Fruit fly (Drosophila melanogaster) whole organism, embryonic: ENCODE data around the gene Mbs.

Experiments
- Abd-B ChIP-seq: fragments of 200-800 bp; sonication (Bioruptor generic); optimal IDR thresholded peaks from 2 replicates; lab custom pipeline; 2018; ENCODE audit warnings: missing biosample characterization, mild to moderate bottlenecking, missing genetic modification characterization, moderate library complexity
- Atf3 ChIP-seq: fragments of 200-800 bp; sonication (Bioruptor generic); optimal IDR thresholded peaks from 3 replicates; lab custom pipeline; 2016; ENCODE audit warnings: missing biosample characterization, missing genetic modification characterization
- C15 ChIP-seq: fragments of 200-800 bp; sonication (Bioruptor generic); IDR thresholded peaks from 3 replicates; pipeline ENCODE4 v1.3.6; 2022; ENCODE audit warnings: missing biosample characterization, missing genetic modification characterization
- CG10431 ChIP-seq: fragments of 200-800 bp; sonication (Bioruptor generic); optimal IDR thresholded peaks from 3 replicates; lab custom pipeline; 2018; ENCODE audit warnings: missing biosample characterization, mild to moderate bottlenecking, missing genetic modification characterization
- CG10979 ChIP-seq: fragments of 200-800 bp; sonication (Bioruptor generic); optimal IDR thresholded peaks from 2 replicates; lab custom pipeline; 2018; ENCODE audit warnings: missing biosample characterization, mild to moderate bottlenecking, missing genetic modification characterization, moderate library complexity
- CG11695 ChIP-seq: fragments of 200-800 bp; sonication (Bioruptor generic); IDR thresholded peaks from 3 replicates; pipeline ENCODE4 v1.3.6; 2022; ENCODE audit warnings: missing biosample characterization, missing genetic modification characterization
- CG14441 ChIP-seq: fragments of 200-800 bp; sonication (Bioruptor generic); IDR thresholded peaks from 2 replicates; pipeline ENCODE4 v1.3.6; 2022; ENCODE audit warnings: missing biosample characterization, missing genetic modification characterization
- CG15479 ChIP-seq: fragments of 200-800 bp; sonication (Bioruptor generic); optimal IDR thresholded peaks from 3 replicates; lab custom pipeline; 2019; ENCODE audit warnings: missing biosample characterization, mild to moderate bottlenecking, missing genetic modification characterization, moderate library complexity
- CG17385 ChIP-seq: fragments of 200-800 bp; sonication (Bioruptor generic); optimal IDR thresholded peaks from 3 replicates; lab custom pipeline; 2018; ENCODE audit warnings: missing biosample characterization, mild to moderate bottlenecking, missing genetic modification characterization
- CG17612 ChIP-seq: fragments of 200-800 bp; sonication (Bioruptor generic); IDR thresholded peaks from 2 replicates; pipeline ENCODE4 v1.3.6; 2022; ENCODE audit warnings: missing biosample characterization, missing genetic modification characterization
- CG18476 ChIP-seq: fragments of 200-800 bp; sonication (Bioruptor generic); optimal IDR thresholded peaks from 2 replicates; lab custom pipeline; 2016; ENCODE audit warnings: missing biosample characterization, mild to moderate bottlenecking, missing genetic modification characterization
- CG2875 ChIP-seq: fragments of 200-800 bp; sonication (Bioruptor generic); optimal IDR thresholded peaks from 2 replicates; lab custom pipeline; 2017; ENCODE audit warnings: missing biosample characterization, mild to moderate bottlenecking, missing genetic modification characterization, missing genetic modification reagents
- CG3847 ChIP-seq: fragments of 200-800 bp; sonication (Bioruptor generic); IDR thresholded peaks from 2 replicates; pipeline ENCODE4 v1.3.6; 2022; ENCODE audit warnings: missing biosample characterization, missing genetic modification characterization
- CG4730 ChIP-seq: fragments of 200-800 bp; sonication (Bioruptor generic); IDR thresholded peaks from 2 replicates; pipeline ENCODE4 v1.3.6; 2022; ENCODE audit warnings: missing biosample characterization, missing genetic modification characterization
- CG6254 ChIP-seq: fragments of 200-800 bp; sonication (Bioruptor generic); optimal IDR thresholded peaks from 3 replicates; lab custom pipeline; 2017; ENCODE audit warnings: mild to moderate bottlenecking, missing biosample characterization, missing genetic modification reagents, missing genetic modification characterization
- CG8388 ChIP-seq: fragments of 200-800 bp; sonication (Bioruptor generic); optimal IDR thresholded peaks from 2 replicates; lab custom pipeline; 2019; ENCODE audit warnings: missing biosample characterization, mild to moderate bottlenecking, missing genetic modification characterization, moderate library complexity
- Ets65A ChIP-seq: fragments of 200-800 bp; sonication (Bioruptor generic); peaks from one replicate; lab custom pipeline; 2016; ENCODE audit warnings: missing biosample characterization, missing genetic modification characterization
- H2.0 ChIP-seq: fragments of 200-800 bp; sonication (Bioruptor generic); IDR thresholded peaks from 2 replicates; pipeline ENCODE4 v1.3.6; 2022; ENCODE audit warnings: missing biosample characterization, missing genetic modification characterization
- HLH3B ChIP-seq: fragments of 200-800 bp; sonication (Bioruptor generic); IDR thresholded peaks from 2 replicates; pipeline ENCODE4 v1.3.6; 2022; ENCODE audit warnings: missing biosample characterization, missing genetic modification characterization
- Hey ChIP-seq: fragments of 200-800 bp; sonication (Bioruptor generic); optimal IDR thresholded peaks from 3 replicates; lab custom pipeline; 2018; ENCODE audit warnings: missing biosample characterization, mild to moderate bottlenecking, missing genetic modification characterization
- Hmr ChIP-seq: fragments of 200-800 bp; sonication (Bioruptor generic); optimal IDR thresholded peaks from 3 replicates; lab custom pipeline; 2017; ENCODE audit warnings: mild to moderate bottlenecking, missing biosample characterization, missing genetic modification reagents, missing genetic modification characterization
- Hr78 ChIP-seq, 2 experiments: fragments of 200-800 bp in 1 of 2; fragments of >200 bp in 1 of 2; sonication (Bioruptor generic) in 1 of 2; optimal IDR thresholded peaks; 2 replicates each; lab custom pipeline; 2017 to 2019; ENCODE audit warnings: missing biosample characterization in 2 of 2, missing genetic modification characterization in 2 of 2, mild to moderate bottlenecking in 1 of 2, moderate library complexity in 1 of 2
- MTF-1 ChIP-seq: fragments of 200-800 bp; sonication (Bioruptor generic); optimal IDR thresholded peaks from 2 replicates; lab custom pipeline; 2018; ENCODE audit warnings: missing biosample characterization, mild to moderate bottlenecking, missing genetic modification characterization, borderline replicate concordance
- Mes4 ChIP-seq: fragments of 200-800 bp; sonication (Bioruptor generic); optimal IDR thresholded peaks from 2 replicates; lab custom pipeline; 2016; ENCODE audit warnings: missing biosample characterization, missing genetic modification characterization
- Mrtf ChIP-seq: fragments of 200-800 bp; sonication (Bioruptor generic); IDR thresholded peaks from 3 replicates; pipeline ENCODE4 v1.3.6; 2022; ENCODE audit warnings: missing biosample characterization, missing genetic modification characterization
- Nf-YC ChIP-seq: fragments of 200-800 bp; optimal IDR thresholded peaks from 3 replicates; lab custom pipeline; 2019; ENCODE audit warnings: missing biosample characterization, mild to moderate bottlenecking, missing genetic modification characterization, moderate library complexity
- Oaz ChIP-seq: fragments of 200-800 bp; sonication (Bioruptor generic); IDR thresholded peaks from 2 replicates; pipeline ENCODE4 v1.3.6; 2022; ENCODE audit warnings: missing biosample characterization, missing genetic modification characterization
- Sox100B ChIP-seq: fragments of 200-800 bp; sonication (Bioruptor generic); optimal IDR thresholded peaks from 3 replicates; lab custom pipeline; 2018; ENCODE audit warnings: missing biosample characterization, mild to moderate bottlenecking, missing genetic modification characterization
- cas ChIP-seq: fragments of 200-800 bp; sonication (Bioruptor generic); IDR thresholded peaks from 2 replicates; pipeline ENCODE4 v1.3.6; 2022; ENCODE audit warnings: missing biosample characterization, missing genetic modification characterization
- caup ChIP-seq: fragments of 200-800 bp; sonication (Bioruptor generic); optimal IDR thresholded peaks from 3 replicates; lab custom pipeline; 2017; ENCODE audit warnings: missing biosample characterization, mild to moderate bottlenecking, missing genetic modification characterization, moderate library complexity; ENCODE audit not compliant: severe bottlenecking
- dmrt11E ChIP-seq: fragments of 200-800 bp; sonication (Bioruptor generic); optimal IDR thresholded peaks from 3 replicates; lab custom pipeline; 2018; ENCODE audit warnings: missing biosample characterization, mild to moderate bottlenecking, missing genetic modification characterization, moderate library complexity
- dysf ChIP-seq: fragments of 200-800 bp; sonication (Bioruptor generic); IDR thresholded peaks from 3 replicates; pipeline ENCODE4 v1.3.6; 2022; ENCODE audit warnings: missing biosample characterization, missing genetic modification characterization
- grn ChIP-seq: fragments of 200-800 bp; sonication (Bioruptor generic); optimal IDR thresholded peaks from 3 replicates; lab custom pipeline; 2017; ENCODE audit warnings: missing biosample characterization, missing genetic modification characterization
- hth ChIP-seq: fragments of >200 bp; optimal IDR thresholded peaks from 2 replicates; lab custom pipeline; 2017; ENCODE audit warnings: inconsistent platforms
- insv ChIP-seq, 2 experiments: fragments of 200-800 bp; sonication (Bioruptor generic); optimal IDR thresholded peaks; 3 replicates each; lab custom pipeline; 2016 to 2018; ENCODE audit warnings: missing biosample characterization in 2 of 2, missing genetic modification characterization in 2 of 2
- ken ChIP-seq: fragments of 200-800 bp; sonication (Bioruptor generic); IDR thresholded peaks from 3 replicates; pipeline ENCODE4 v1.3.6; 2022; ENCODE audit warnings: missing biosample characterization, missing genetic modification characterization
- klu ChIP-seq: fragments of 200-800 bp; sonication (Bioruptor generic); IDR thresholded peaks from 2 replicates; pipeline ENCODE4 v1.3.6; 2022; ENCODE audit warnings: missing biosample characterization, missing genetic modification characterization
- kni ChIP-seq: fragments of 200-800 bp; sonication (Bioruptor generic); optimal IDR thresholded peaks from 3 replicates; lab custom pipeline; 2017; ENCODE audit warnings: mild to moderate bottlenecking, missing biosample characterization, missing genetic modification reagents, missing genetic modification characterization
- knrl ChIP-seq: fragments of 200-800 bp; sonication (Bioruptor generic); IDR thresholded peaks from 3 replicates; pipeline ENCODE4 v1.3.6; 2022; ENCODE audit warnings: missing biosample characterization, missing genetic modification characterization; ENCODE audit not compliant: partially characterized antibody
- lov ChIP-seq, 2 experiments: fragments of 200-800 bp in 1 of 2; fragments of >200 bp in 1 of 2; sonication (Bioruptor generic) in 1 of 2; IDR thresholded peaks in 1 of 2; optimal IDR thresholded peaks in 1 of 2; 2 replicates in 1 of 2; 3 replicates in 1 of 2; pipeline versions ENCODE4 v1.3.6 to Lab custom; 2017 to 2022; ENCODE audit warnings: missing biosample characterization in 1 of 2, missing genetic modification characterization in 1 of 2
- nerfin-1 ChIP-seq: fragments of 200-800 bp; sonication (Bioruptor generic); optimal IDR thresholded peaks from 3 replicates; lab custom pipeline; 2019; ENCODE audit warnings: missing biosample characterization, mild to moderate bottlenecking, missing genetic modification characterization, moderate library complexity
- pan ChIP-seq, 4 experiments: fragments of >200 bp in 3 of 4; fragments of 200-800 bp in 1 of 4; sonication (Bioruptor generic) in 1 of 4; optimal IDR thresholded peaks in 3 of 4; IDR thresholded peaks in 1 of 4; 2 replicates each; pipeline versions ENCODE4 v1.3.6 to Lab custom; 2017 to 2022; ENCODE audit warnings: missing biosample characterization in 2 of 4, missing genetic modification characterization in 2 of 4, mixed read lengths in 1 of 4
- pzg ChIP-seq: fragments of 200-800 bp; sonication (Bioruptor generic); optimal IDR thresholded peaks from 3 replicates; lab custom pipeline; 2018; ENCODE audit warnings: missing biosample characterization, mild to moderate bottlenecking, missing genetic modification characterization, moderate library complexity
- repo ChIP-seq: fragments of 200-800 bp; sonication (Bioruptor generic); optimal IDR thresholded peaks from 2 replicates; lab custom pipeline; 2016; ENCODE audit warnings: missing biosample characterization, missing genetic modification characterization
- ssp ChIP-seq: fragments of 200-800 bp; sonication (Bioruptor generic); IDR thresholded peaks from 2 replicates; pipeline ENCODE4 v1.3.6; 2022; ENCODE audit warnings: missing biosample characterization, missing genetic modification characterization
- wek ChIP-seq: fragments of 200-800 bp; sonication (Bioruptor generic); optimal IDR thresholded peaks from 3 replicates; lab custom pipeline; 2018; ENCODE audit warnings: missing biosample characterization, mild to moderate bottlenecking, missing genetic modification characterization, moderate library complexity
- z ChIP-seq: fragments of 200-800 bp; sonication (Bioruptor generic); IDR thresholded peaks from 3 replicates; pipeline ENCODE4 v1.3.6; 2022; ENCODE audit warnings: missing biosample characterization, missing genetic modification characterization

Mbs gene

dm6 chr3L:16015765-16016760, 35.7 kb upstream of the Mbs start (continued):
- no peak for TF ChIP-seq insv (GFP tag; optimal IDR thresholded peaks at IDR 0.05; lab: Kevin White, UChicago)
- TF ChIP-seq Mes4 (GFP tag; lab: Kevin White, UChicago), result no peak
- TF ChIP-seq C15 (GFP tag; lab: Robert Waterston, UW), result no peak
- peak; percentile 75 for TF ChIP-seq dmrt11E (tag; lab: Kevin White, UChicago)
- no peak for TF ChIP-seq z
- TF ChIP-seq CG2875, result no peak
- no peak for TF ChIP-seq nerfin-1
- TF ChIP-seq Nf-YC (tag; lab: Kevin White, UChicago), result no peak
- TF ChIP-seq Atf3 (GFP tag; lab: Kevin White, UChicago), result no peak
- no peak for TF ChIP-seq Abd-B (GFP tag; lab: Kevin White, UChicago)
- TF ChIP-seq pan (optimal IDR thresholded peaks at IDR 0.05; lab: Kevin White, UChicago), result peak in 1 of 2 experiments; percentile 21
- TF ChIP-seq pan (GFP tag; optimal IDR thresholded peaks at IDR 0.05 in 1 of 2, IDR thresholded peaks at IDR 0.05 in 1 of 2), result peak in 1 of 2 experiments; percentile 36
- 0 out of 3 replicates have a peak, but pooled peaks have one; percentile 21 for TF ChIP-seq dysf (GFP tag; lab: Robert Waterston, UW)
- no peak for TF ChIP-seq lov (optimal IDR thresholded peaks at IDR 0.05; lab: Kevin White, UChicago)
- TF ChIP-seq lov (GFP tag; IDR thresholded peaks at IDR 0.05; lab: Robert Waterston, UW), result no peak
- peak; percentile 80 for TF ChIP-seq CG10979 (tag; lab: Kevin White, UChicago)
- no peak for TF ChIP-seq CG17612 (GFP tag; lab: Robert Waterston, UW)
- TF ChIP-seq Hmr (GFP tag; lab: Kevin White, UChicago), result no peak
- TF ChIP-seq knrl (GFP tag; lab: Robert Waterston, UW), result no peak
- TF ChIP-seq Sox100B, result peak; percentile 14
- TF ChIP-seq ssp (GFP tag; lab: Robert Waterston, UW), result no peak
- no peak for TF ChIP-seq H2.0 (GFP tag; lab: Robert Waterston, UW)
- TF ChIP-seq Ets65A, result no peak
- TF ChIP-seq ken (GFP tag; lab: Robert Waterston, UW), result no peak
- TF ChIP-seq Oaz (GFP tag; lab: Robert Waterston, UW), result no peak
- no peak for TF ChIP-seq Hey (tag; lab: Kevin White, UChicago)
- TF ChIP-seq CG15479, result no peak
- no peak for TF ChIP-seq caup (GFP tag; lab: Kevin White, UChicago)
- no peak for TF ChIP-seq repo
- TF ChIP-seq MTF-1 (GFP tag; lab: Kevin White, UChicago), result no peak
- TF ChIP-seq CG10431 (GFP tag; lab: Kevin White, UChicago), result no peak
- no peak for TF ChIP-seq Mrtf
- TF ChIP-seq wek (GFP tag; lab: Kevin White, UChicago), result no peak
- TF ChIP-seq CG3847 (GFP tag; lab: Robert Waterston, UW), result no peak
- no peak for TF ChIP-seq CG18476 (GFP tag; lab: Kevin White, UChicago)
- no peak for TF ChIP-seq CG17385 (GFP tag; lab: Kevin White, UChicago)
- TF ChIP-seq CG11695 (GFP tag; lab: Robert Waterston, UW), result no peak
- no peak for TF ChIP-seq HLH3B (GFP tag; lab: Robert Waterston, UW)
- no peak for TF ChIP-seq cas
- no peak for TF ChIP-seq kni (GFP tag; lab: Kevin White, UChicago)
- TF ChIP-seq hth (lab: Kevin White, UChicago), result no peak
- TF ChIP-seq grn, result no peak
- TF ChIP-seq klu, result no peak
- TF ChIP-seq CG14441 (GFP tag; lab: Robert Waterston, UW), result no peak
- TF ChIP-seq pzg (GFP tag; lab: Kevin White, UChicago), result no peak
- TF ChIP-seq CG4730, result no peak
- TF ChIP-seq CG8388 (GFP tag; lab: Kevin White, UChicago), result peak; percentile 37
- no peak for TF ChIP-seq CG6254
- no peak for TF ChIP-seq Hr78 (GFP tag; optimal IDR thresholded peaks at IDR 0.05; lab: Kevin White, UChicago)
